Fruit fly (Drosophila melanogaster): ENCODE results near the gene CG14339.
A peak's percentile ranks its signal among the peaks of the same experiment; 100 is the strongest.

CG14339 gene

DNA sequence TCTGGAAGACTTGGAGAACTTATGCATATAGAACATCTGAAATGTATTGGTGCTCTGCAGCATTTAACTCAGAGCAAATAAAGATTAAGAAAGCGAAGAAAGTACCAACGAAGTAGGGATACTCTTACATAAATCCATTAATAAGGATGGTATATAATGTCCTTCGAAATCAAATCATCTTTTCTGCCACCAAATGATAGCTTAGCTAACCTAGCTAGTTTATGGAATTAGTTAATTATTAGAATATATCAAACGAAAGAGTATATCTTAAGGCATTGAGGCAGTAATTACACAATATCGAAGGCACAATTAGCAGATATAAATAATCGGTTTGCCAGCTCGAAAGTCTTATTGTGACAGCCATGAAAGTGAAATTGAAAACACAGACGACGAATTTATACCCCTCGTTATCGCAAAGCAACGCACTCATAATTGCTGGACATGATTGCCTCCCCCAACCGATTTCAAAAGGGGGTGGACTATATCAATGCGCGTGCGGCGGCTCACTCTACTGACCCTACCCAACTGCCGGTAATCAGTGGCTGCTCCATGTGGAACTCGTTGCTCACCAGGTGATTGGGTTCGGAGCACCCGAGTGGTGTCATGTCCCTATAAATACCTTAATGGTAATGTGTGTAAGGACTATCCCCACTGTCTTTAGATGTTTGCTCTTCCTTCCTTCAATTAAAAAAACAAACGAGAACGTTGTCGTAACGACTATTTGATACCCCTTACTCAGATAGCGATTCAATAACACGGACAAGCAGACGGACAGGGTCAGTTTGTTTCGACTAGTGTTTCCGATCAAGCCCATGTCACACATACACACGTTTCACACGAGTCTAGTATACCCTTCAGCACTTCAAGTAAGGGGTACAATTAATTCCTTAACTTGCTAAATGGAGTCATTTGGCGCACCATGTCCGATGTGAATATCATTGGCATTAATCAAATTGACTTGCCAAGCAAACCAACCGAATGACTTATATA, 36.3 kb downstream of the CG14339 start (continued):
- TF ChIP-seq CG4318 (GFP tag; optimal IDR thresholded peaks at IDR 0.05) (no peak), Lpt (GFP tag; optimal IDR thresholded peaks at IDR 0.05) (peak; percentile 13), acj6 (GFP tag; optimal IDR thresholded peaks at IDR 0.05) (peak; percentile 79), cyc (GFP tag; optimal IDR thresholded peaks at IDR 0.05) (peak; percentile 91), CG3919 (GFP tag; optimal IDR thresholded peaks at IDR 0.05) (peak; percentile 78), achi (GFP tag; optimal IDR thresholded peaks at IDR 0.05) (peak; percentile 74), CG6276 (GFP tag; optimal IDR thresholded peaks at IDR 0.05) (no peak), CG6163 (GFP tag; IDR thresholded peaks at IDR 0.05) (peak; percentile 73), CG11902 (GFP tag; optimal IDR thresholded peaks at IDR 0.05) (peak; percentile 65), Ets21C (GFP tag; optimal IDR thresholded peaks at IDR 0.05) (peak; percentile 89), Hr39 (GFP tag; optimal IDR thresholded peaks at IDR 0.05) (peak; percentile 94)

DNA sequence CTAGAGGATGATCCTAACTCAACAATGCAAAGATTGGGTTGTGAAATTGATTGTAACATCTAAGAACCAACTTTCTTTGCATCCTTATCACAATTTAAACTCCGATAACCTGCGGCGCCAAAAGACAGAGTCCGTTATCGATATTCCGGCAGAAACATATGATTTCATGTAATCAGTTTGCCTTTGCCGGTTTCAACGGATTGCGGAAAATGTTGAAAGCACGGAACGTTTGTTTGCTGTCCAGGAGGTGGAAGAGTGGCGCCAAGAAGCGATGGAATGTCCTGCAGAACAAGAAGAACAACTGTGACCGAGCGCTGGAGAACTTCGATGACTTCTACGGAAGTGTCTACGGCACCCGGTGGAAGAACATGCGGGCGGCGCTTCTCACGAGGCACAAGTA, 39.3 kb downstream of the CG14339 start:
- TF ChIP-seq CG1621 (tag; optimal IDR thresholded peaks at IDR 0.05) (peak; percentile 95), CG7368 (GFP tag; optimal IDR thresholded peaks at IDR 0.05) (no peak)

DNA sequence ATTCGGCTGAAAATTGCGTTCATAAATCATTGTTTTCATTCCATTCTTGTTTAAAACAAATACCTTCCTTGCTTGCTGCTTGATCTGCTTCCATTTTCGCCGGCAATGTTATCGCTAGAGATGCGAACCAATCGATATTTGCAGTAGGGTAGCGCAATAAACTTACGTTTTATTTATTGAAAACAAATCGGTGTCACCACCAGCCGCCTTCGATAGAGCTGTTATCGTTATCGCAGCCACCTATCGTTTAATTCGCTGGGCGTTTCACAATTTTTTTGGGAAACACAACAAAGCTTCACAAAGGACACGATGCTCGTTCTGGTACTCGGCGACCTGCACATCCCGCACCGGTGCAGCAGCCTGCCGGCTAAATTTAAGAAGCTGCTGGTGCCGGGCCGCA, 42.2 kb downstream of the CG14339 start, which contains the start of the genes Tfb4 and Vps29:
TSS of gene Tfb4 (minus strand) at position 124 of the 400 bp plus-strand sequence.
TSS of gene Vps29 (plus strand) at position 213 of the 400 bp plus-strand sequence.
- TF ChIP-seq CG8119 (GFP tag; IDR thresholded peaks at IDR 0.05) (no peak), CG11294 (GFP tag; IDR thresholded peaks at IDR 0.05) (no peak), eg (GFP tag; IDR thresholded peaks at IDR 0.05) (peak; percentile 58; the same call in 2 of the 3 replicates), net (GFP tag; optimal IDR thresholded peaks at IDR 0.05) (no peak), esn (GFP tag; optimal IDR thresholded peaks at IDR 0.05) (peak; percentile 70), topi (GFP tag; optimal IDR thresholded peaks at IDR 0.05) (no peak), Sox15 (GFP tag; optimal IDR thresholded peaks at IDR 0.05) (no peak), CG6163 (GFP tag; IDR thresholded peaks at IDR 0.05) (peak; percentile 78), pdm3 (GFP tag; optimal IDR thresholded peaks at IDR 0.05) (no peak), vri (GFP tag; optimal IDR thresholded peaks at IDR 0.05) (no peak), CG6854 (GFP tag; optimal IDR thresholded peaks at IDR 0.05) (no peak), Eip78C (GFP tag) (no peak), spab (GFP tag; optimal IDR thresholded peaks at IDR 0.05) (no peak), CG31627 (GFP tag; optimal IDR thresholded peaks at IDR 0.05) (peak; percentile 48), lz (GFP tag; optimal IDR thresholded peaks at IDR 0.05) (peak; percentile 42), cyc (GFP tag; optimal IDR thresholded peaks at IDR 0.05) (no peak), CG10669 (GFP tag; optimal IDR thresholded peaks at IDR 0.05) (no peak), CG4318 (GFP tag; optimal IDR thresholded peaks at IDR 0.05) (no peak), CG7368 (GFP tag; optimal IDR thresholded peaks at IDR 0.05) (no peak), dsx (GFP tag; optimal IDR thresholded peaks at IDR 0.05; ENCODE audit: poor library complexity, severe bottlenecking) (no peak), Hr4 (GFP tag; optimal IDR thresholded peaks at IDR 0.05) (no peak), CG11902 (GFP tag; optimal IDR thresholded peaks at IDR 0.05) (no peak), dac (GFP tag; optimal IDR thresholded peaks at IDR 0.05) (no peak), fd85E (GFP tag; optimal IDR thresholded peaks at IDR 0.05) (no peak), Eip75B (GFP tag; optimal IDR thresholded peaks at IDR 0.05) (no peak), Blimp-1 (GFP tag; optimal IDR thresholded peaks at IDR 0.05) (no peak), Hr38 (GFP tag; optimal IDR thresholded peaks at IDR 0.05) (no peak), CG11762 (GFP tag; optimal IDR thresholded peaks at IDR 0.05; ENCODE audit: insufficient read depth) (no peak), Lpt (GFP tag; optimal IDR thresholded peaks at IDR 0.05) (no peak), CG16779 (tag; optimal IDR thresholded peaks at IDR 0.05) (no peak), CG3032 (tag; optimal IDR thresholded peaks at IDR 0.05) (peak; percentile 31), salr (GFP tag; optimal IDR thresholded peaks at IDR 0.05) (no peak), Eip93F (GFP tag; optimal IDR thresholded peaks at IDR 0.05) (no peak), acj6 (GFP tag; optimal IDR thresholded peaks at IDR 0.05) (no peak), CG8319 (GFP tag; optimal IDR thresholded peaks at IDR 0.05) (no peak), Hr39 (GFP tag; optimal IDR thresholded peaks at IDR 0.05) (no peak), CG6792 (GFP tag; optimal IDR thresholded peaks at IDR 0.05) (no peak), CG9139 (GFP tag; optimal IDR thresholded peaks at IDR 0.05) (no peak), CG8632 (GFP tag; optimal IDR thresholded peaks at IDR 0.05) (no peak), Sox102F (GFP tag; optimal IDR thresholded peaks at IDR 0.05) (no peak), achi (GFP tag; optimal IDR thresholded peaks at IDR 0.05) (no peak), CG1621 (tag; optimal IDR thresholded peaks at IDR 0.05) (no peak)

All from whole organism, prepupa.